Worm (Caenorhabditis elegans) whole organism, midembryonic: ENCODE data around the gene vha-8.

Experiments used
- T22C8.4 ChIP-seq: fragments of 200-800 bp; sonication (Bioruptor generic); IDR thresholded peaks from 2 replicates; pipeline ENCODE4 v1.3.6; 2022; ENCODE audit warnings: missing genetic modification characterization, missing compliant biosample characterization
- cog-1 ChIP-seq: sonication (generic microtip); optimal IDR thresholded peaks from 2 replicates; lab custom pipeline; 2016; ENCODE audit warnings: missing genetic modification characterization, missing compliant biosample characterization
- flt-1 ChIP-seq: fragments of 200-800 bp; sonication (Bioruptor generic); IDR thresholded peaks from 2 replicates; pipeline ENCODE4 v1.3.6; 2022; ENCODE audit warnings: missing genetic modification characterization, missing compliant biosample characterization
- klf-2 ChIP-seq: fragments of 200-800 bp; sonication (Bioruptor generic); conservative IDR thresholded peaks from 2 replicates; pipeline ENCODE4 v1.3.6; 2022; ENCODE audit warnings: missing genetic modification reagents, missing genetic modification characterization, missing compliant biosample characterization
- med-1 ChIP-seq: sonication (generic microtip); optimal IDR thresholded peaks from 2 replicates; lab custom pipeline; 2017; ENCODE audit warnings: missing genetic modification characterization, mild to moderate bottlenecking, missing compliant biosample characterization, antibody characterized with exemption, missing genetic modification reagents; ENCODE audit not compliant: insufficient read depth
- ref-1 ChIP-seq: fragments of 200-800 bp; sonication (Bioruptor generic); conservative IDR thresholded peaks from 2 replicates; pipeline ENCODE4 v1.3.6; 2022; ENCODE audit warnings: missing genetic modification reagents, missing genetic modification characterization, missing compliant biosample characterization
- tab-1 ChIP-seq: fragments of 200-800 bp; sonication (Bioruptor generic); IDR thresholded peaks from 2 replicates; pipeline ENCODE4 v1.3.6; 2022; ENCODE audit warnings: missing genetic modification characterization, missing compliant biosample characterization
- ztf-23 ChIP-seq: fragments of 200-800 bp; sonication (Bioruptor generic); IDR thresholded peaks from 2 replicates; pipeline ENCODE4 v1.3.6; 2022; ENCODE audit warnings: missing genetic modification reagents, missing genetic modification characterization, missing compliant biosample characterization
- ztf-29 ChIP-seq: fragments of 200-800 bp; sonication (Bioruptor generic); IDR thresholded peaks from 2 replicates; pipeline ENCODE4 v1.3.6; 2022; ENCODE audit warnings: missing genetic modification reagents, missing genetic modification characterization, missing compliant biosample characterization

DNA sequence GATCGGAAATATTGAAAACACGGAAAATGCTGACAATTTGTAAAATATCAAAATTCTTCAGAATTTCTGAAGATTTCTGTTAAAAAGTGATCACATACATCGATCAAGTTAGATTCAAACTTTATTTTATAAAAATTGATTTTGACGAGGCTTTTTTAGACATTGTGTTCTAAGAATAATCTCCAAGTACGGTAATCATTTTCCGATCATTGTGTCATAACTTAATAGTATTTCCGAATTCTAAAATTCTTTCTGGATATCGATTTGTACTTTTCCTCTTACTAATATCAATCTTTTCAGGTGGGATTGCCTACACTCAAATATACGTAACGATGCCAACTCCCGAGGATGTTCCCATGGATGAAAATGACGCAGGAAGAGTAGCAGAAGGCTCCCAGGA lies 33.9 kb upstream of the vha-8 start, which contains the start of gene usp-4:
- no peak for TF ChIP-seq med-1 (GFP tag; lab: Kevin White, UChicago)
- no peak for TF ChIP-seq T22C8.4
- no peak for TF ChIP-seq flt-1
- no peak for TF ChIP-seq ztf-29
- TF ChIP-seq klf-2 = no peak
- no peak for TF ChIP-seq ztf-23 (GFP tag; lab: Robert Waterston, UW)
- TF ChIP-seq cog-1 = no peak
- no peak for TF ChIP-seq tab-1
- no peak for TF ChIP-seq ref-1 (GFP tag; lab: Robert Waterston, UW)
